Worm (Caenorhabditis elegans) whole organism, midembryonic: ENCODE data around the gene Y50D7A.1.

Experiments used
- T22C8.4 ChIP-seq: fragments of 200-800 bp; sonication (Bioruptor generic); IDR thresholded peaks from 2 replicates; pipeline ENCODE4 v1.3.6; 2022; ENCODE audit warnings: missing genetic modification characterization, missing compliant biosample characterization
- cog-1 ChIP-seq: sonication (generic microtip); optimal IDR thresholded peaks from 2 replicates; lab custom pipeline; 2016; ENCODE audit warnings: missing genetic modification characterization, missing compliant biosample characterization
- flt-1 ChIP-seq: fragments of 200-800 bp; sonication (Bioruptor generic); IDR thresholded peaks from 2 replicates; pipeline ENCODE4 v1.3.6; 2022; ENCODE audit warnings: missing genetic modification characterization, missing compliant biosample characterization
- klf-2 ChIP-seq: fragments of 200-800 bp; sonication (Bioruptor generic); conservative IDR thresholded peaks from 2 replicates; pipeline ENCODE4 v1.3.6; 2022; ENCODE audit warnings: missing genetic modification reagents, missing genetic modification characterization, missing compliant biosample characterization
- med-1 ChIP-seq: sonication (generic microtip); optimal IDR thresholded peaks from 2 replicates; lab custom pipeline; 2017; ENCODE audit warnings: missing genetic modification characterization, mild to moderate bottlenecking, missing compliant biosample characterization, antibody characterized with exemption, missing genetic modification reagents; ENCODE audit not compliant: insufficient read depth
- ref-1 ChIP-seq: fragments of 200-800 bp; sonication (Bioruptor generic); conservative IDR thresholded peaks from 2 replicates; pipeline ENCODE4 v1.3.6; 2022; ENCODE audit warnings: missing genetic modification reagents, missing genetic modification characterization, missing compliant biosample characterization
- tab-1 ChIP-seq: fragments of 200-800 bp; sonication (Bioruptor generic); IDR thresholded peaks from 2 replicates; pipeline ENCODE4 v1.3.6; 2022; ENCODE audit warnings: missing genetic modification characterization, missing compliant biosample characterization
- ztf-23 ChIP-seq: fragments of 200-800 bp; sonication (Bioruptor generic); IDR thresholded peaks from 2 replicates; pipeline ENCODE4 v1.3.6; 2022; ENCODE audit warnings: missing genetic modification reagents, missing genetic modification characterization, missing compliant biosample characterization
- ztf-29 ChIP-seq: fragments of 200-800 bp; sonication (Bioruptor generic); IDR thresholded peaks from 2 replicates; pipeline ENCODE4 v1.3.6; 2022; ENCODE audit warnings: missing genetic modification reagents, missing genetic modification characterization, missing compliant biosample characterization

Y50D7A.1 gene

DNA sequence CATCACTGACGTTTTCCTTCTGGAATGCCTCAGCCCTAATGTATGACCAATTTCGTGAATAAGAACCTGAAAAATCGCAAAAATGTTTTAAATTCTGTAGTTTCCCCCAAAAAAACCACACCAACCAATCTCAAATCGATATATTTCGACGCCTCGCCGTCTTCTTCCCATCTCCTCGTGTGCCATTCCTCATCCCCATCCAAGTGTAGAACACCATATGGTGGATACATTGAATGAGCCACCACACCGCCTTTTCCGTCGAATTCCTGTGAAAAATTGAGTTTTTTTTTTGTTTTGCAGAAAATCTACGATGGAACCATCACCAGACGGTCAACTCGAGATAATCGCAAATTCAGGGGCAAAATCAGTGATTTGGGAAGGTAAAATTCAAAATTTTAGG lies at the start of gene Y50D7A.1:
Y50D7A.1 (plus strand) TSS at position 301 of the 400 bp plus-strand sequence.
- no peak for TF ChIP-seq ztf-29 (GFP tag; lab: Robert Waterston, UW)
- no peak for TF ChIP-seq med-1 (GFP tag; lab: Kevin White, UChicago)
- no peak for TF ChIP-seq cog-1
- TF ChIP-seq ztf-23 = no peak
- TF ChIP-seq flt-1 (GFP tag; lab: Robert Waterston, UW) = no peak
- TF ChIP-seq T22C8.4 (GFP tag; lab: Robert Waterston, UW) = no peak
- TF ChIP-seq ref-1 (GFP tag; lab: Robert Waterston, UW) = no peak
- TF ChIP-seq klf-2 = no peak
- TF ChIP-seq tab-1 = no peak

- TF ChIP-seq ztf-29 (GFP tag; lab: Robert Waterston, UW) = no peak
- no peak for TF ChIP-seq klf-2
- TF ChIP-seq flt-1 (GFP tag; lab: Robert Waterston, UW) = no peak
- no peak for TF ChIP-seq tab-1
- TF ChIP-seq ztf-23 = no peak
- no peak for TF ChIP-seq med-1 (GFP tag; lab: Kevin White, UChicago)
- TF ChIP-seq cog-1 = no peak
- TF ChIP-seq ref-1 (GFP tag; lab: Robert Waterston, UW) = no peak
- no peak for TF ChIP-seq T22C8.4 (GFP tag; lab: Robert Waterston, UW)
Measured at ce11 chrIII:251410-251809, 41.0 kb upstream of the Y50D7A.1 start.

DNA sequence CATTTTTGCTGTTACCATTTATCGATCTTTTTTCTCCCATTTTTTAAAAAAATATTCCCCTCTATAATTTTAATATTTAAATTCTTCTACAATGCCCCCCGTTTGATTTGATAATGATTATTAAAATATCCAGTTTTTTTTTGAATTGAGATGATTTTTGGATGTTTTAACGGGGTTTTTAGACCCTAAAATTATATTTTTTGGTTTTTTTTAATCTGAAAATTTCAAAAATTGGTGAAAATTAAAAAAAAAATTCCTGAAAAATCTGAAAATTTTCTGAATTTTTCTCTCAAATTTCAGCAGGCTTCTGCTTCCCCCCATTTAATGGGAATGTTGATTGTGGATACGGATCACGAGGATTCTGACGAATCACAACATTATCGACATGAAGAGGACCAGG lies 38.2 kb upstream of the Y50D7A.1 start, which contains the start of gene Y50D7A.3:
Y50D7A.3 (plus strand) TSS at position 301 of the 400 bp plus-strand sequence.
- TF ChIP-seq klf-2 (no peak), cog-1 (no peak), flt-1 (GFP tag; lab: Robert Waterston, UW) (no peak), tab-1 (no peak), ref-1 (GFP tag; lab: Robert Waterston, UW) (no peak), ztf-29 (GFP tag; lab: Robert Waterston, UW) (no peak), ztf-23 (no peak), med-1 (GFP tag; lab: Kevin White, UChicago) (no peak), T22C8.4 (GFP tag; lab: Robert Waterston, UW) (no peak)

DNA sequence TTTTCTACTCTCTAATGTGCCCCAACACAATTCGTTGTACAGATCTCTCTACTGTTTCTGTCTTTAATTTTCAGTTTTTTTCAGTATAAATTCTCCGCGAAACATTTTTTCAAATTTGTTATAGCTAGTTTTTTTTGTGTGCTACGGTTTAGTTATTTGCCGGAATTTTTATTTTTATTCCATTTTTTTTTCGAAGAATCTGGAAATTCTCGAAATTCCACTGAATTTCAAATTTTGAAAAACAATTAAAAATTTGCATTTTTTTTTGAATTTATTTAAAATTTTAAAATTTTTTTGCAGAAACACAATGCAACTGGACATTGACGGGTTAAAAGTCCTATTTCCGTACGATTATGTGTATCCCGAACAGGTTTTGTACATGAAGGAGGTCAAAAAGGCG lies 27.6 kb upstream of the Y50D7A.1 start, which contains the start of gene xpd-1:
xpd-1 (plus strand) TSS at position 301 of the 400 bp plus-strand sequence.
- TF ChIP-seq cog-1 = no peak
- TF ChIP-seq med-1 (GFP tag; lab: Kevin White, UChicago) = no peak
- no peak for TF ChIP-seq klf-2
- TF ChIP-seq ztf-23 = no peak
- TF ChIP-seq flt-1 (GFP tag; lab: Robert Waterston, UW) = no peak
- no peak for TF ChIP-seq tab-1

DNA sequence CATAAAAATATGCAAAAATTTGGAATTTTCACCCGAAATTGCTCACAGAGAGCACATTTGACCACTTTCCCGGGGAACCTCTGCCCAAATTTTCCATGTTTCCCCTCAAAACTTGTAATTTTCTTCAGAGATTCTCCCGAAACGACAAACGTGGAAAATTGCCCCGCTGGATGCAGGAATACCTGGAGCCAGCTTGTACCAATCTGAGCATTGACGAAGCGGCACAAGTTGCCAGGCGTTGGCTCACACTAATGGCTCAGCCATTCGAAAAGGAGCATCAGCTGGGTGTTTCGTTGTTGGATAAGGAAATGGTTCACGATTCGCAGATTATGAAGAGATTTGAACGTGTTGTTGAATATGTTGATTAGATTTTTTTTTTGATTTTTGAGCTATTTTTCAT lies 9.9 kb upstream of the Y50D7A.1 start:
- TF ChIP-seq flt-1 (GFP tag; lab: Robert Waterston, UW) (no peak), cog-1 (no peak), klf-2 (no peak), ztf-29 (GFP tag; lab: Robert Waterston, UW) (no peak), med-1 (GFP tag; lab: Kevin White, UChicago) (no peak), ref-1 (GFP tag; lab: Robert Waterston, UW) (no peak), tab-1 (no peak), ztf-23 (no peak), T22C8.4 (GFP tag; lab: Robert Waterston, UW) (no peak)

DNA sequence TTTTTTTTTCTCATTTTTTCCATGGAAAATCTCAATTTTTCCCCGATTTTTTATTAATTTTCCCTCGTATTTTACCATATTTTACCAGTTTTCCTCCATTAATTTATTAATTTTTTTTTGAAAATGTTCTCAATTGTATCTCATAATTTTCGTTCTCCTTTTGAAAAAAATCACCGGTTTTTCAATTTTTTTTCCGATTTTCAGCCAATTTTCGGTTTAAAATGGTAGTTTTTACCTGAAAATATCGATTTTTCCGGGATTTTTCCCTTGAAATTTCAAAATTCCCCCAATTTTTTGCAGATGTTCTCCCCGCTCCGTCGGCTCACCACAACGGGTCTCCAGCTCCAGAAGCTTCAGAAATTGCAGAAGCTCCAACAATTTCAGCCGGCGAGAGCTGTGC lies 8.6 kb upstream of the Y50D7A.1 start, which contains the start of gene taco-1:
taco-1 (plus strand) TSS at position 301 of the 400 bp plus-strand sequence.
- TF ChIP-seq cog-1 = no peak
- TF ChIP-seq ztf-29 (GFP tag; lab: Robert Waterston, UW) = no peak
- no peak for TF ChIP-seq tab-1
- no peak for TF ChIP-seq ref-1 (GFP tag; lab: Robert Waterston, UW)
- TF ChIP-seq T22C8.4 (GFP tag; lab: Robert Waterston, UW) = no peak
- no peak for TF ChIP-seq ztf-23
- TF ChIP-seq med-1 (GFP tag; lab: Kevin White, UChicago) = no peak
- TF ChIP-seq klf-2 = no peak
- no peak for TF ChIP-seq flt-1 (GFP tag; lab: Robert Waterston, UW)

ce11 chrIII:294527-294926 lies 2.1 kb downstream of the Y50D7A.1 start, which contains the start of gene Y50D7A.13:
Gene Y50D7A.13 (minus strand): TSS chrIII:294627.
- TF ChIP-seq T22C8.4 (GFP tag; lab: Robert Waterston, UW) = no peak
- TF ChIP-seq flt-1 (GFP tag; lab: Robert Waterston, UW) = no peak
- no peak for TF ChIP-seq ztf-23
- no peak for TF ChIP-seq ztf-29 (GFP tag; lab: Robert Waterston, UW)
- TF ChIP-seq cog-1 = no peak
- no peak for TF ChIP-seq klf-2
- TF ChIP-seq ref-1 (GFP tag; lab: Robert Waterston, UW) = no peak
- no peak for TF ChIP-seq tab-1
- no peak for TF ChIP-seq med-1 (GFP tag; lab: Kevin White, UChicago)

- TF ChIP-seq cog-1 (no peak), T22C8.4 (GFP tag; lab: Robert Waterston, UW) (no peak), ztf-23 (no peak), klf-2 (no peak), ref-1 (GFP tag; lab: Robert Waterston, UW) (no peak)
Measured at ce11 chrIII:298456-298855, 6.0 kb downstream of the Y50D7A.1 start, which contains the start of gene ads-1. Gene ads-1 (minus strand): TSS chrIII:298556.

DNA sequence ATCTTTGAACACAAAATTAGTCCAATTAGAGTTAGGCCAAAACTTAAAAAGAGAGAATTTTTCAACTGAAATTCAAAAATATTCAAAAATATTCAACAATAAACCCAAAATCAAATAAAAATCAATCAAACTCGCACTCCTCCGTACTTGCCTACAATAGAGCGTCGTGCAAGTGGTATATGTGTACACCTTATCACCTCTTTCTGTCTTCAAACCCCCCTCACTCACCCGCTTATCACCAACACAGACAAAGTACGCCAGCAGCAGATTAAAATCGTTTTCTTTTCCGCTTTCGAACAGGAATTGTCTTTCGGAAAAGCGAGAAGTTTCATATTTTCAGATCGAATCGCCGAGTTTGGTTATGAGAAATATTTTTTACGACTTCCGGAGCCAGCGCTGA lies 6.8 kb downstream of the Y50D7A.1 start:
- TF ChIP-seq ref-1 (GFP tag; lab: Robert Waterston, UW) = no peak
- no peak for TF ChIP-seq cog-1
- TF ChIP-seq klf-2 = no peak
- no peak for TF ChIP-seq flt-1 (GFP tag; lab: Robert Waterston, UW)
- no peak for TF ChIP-seq med-1 (GFP tag; lab: Kevin White, UChicago)
- TF ChIP-seq ztf-29 (GFP tag; lab: Robert Waterston, UW) = no peak
- TF ChIP-seq tab-1 = no peak
- no peak for TF ChIP-seq T22C8.4 (GFP tag; lab: Robert Waterston, UW)
- no peak for TF ChIP-seq ztf-23

DNA sequence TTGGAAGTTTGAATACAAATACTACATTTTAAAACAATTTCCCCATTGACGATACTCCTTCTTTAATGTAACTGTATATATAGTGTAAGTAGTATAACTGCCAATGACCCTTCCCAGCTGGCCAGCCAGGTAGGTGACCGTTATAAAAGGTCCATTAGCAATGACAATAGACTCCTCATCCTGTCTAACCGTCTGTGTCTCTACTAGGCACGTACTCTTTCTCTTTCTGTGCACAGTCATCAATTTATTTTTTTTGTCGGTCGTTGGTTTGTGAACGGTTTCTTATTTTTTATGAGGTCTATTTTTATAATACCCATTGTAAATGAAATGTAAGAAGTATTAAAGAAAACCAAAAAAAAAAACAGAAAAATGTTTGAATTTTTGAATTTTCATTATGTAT lies 12.1 kb downstream of the Y50D7A.1 start:
- TF ChIP-seq ztf-23 = no peak
- TF ChIP-seq ztf-29 (GFP tag; lab: Robert Waterston, UW) = no peak
- no peak for TF ChIP-seq cog-1
- TF ChIP-seq T22C8.4 (GFP tag; lab: Robert Waterston, UW) = no peak
- 0 out of 2 replicates have a peak, but pooled peaks have one; percentile 24 for TF ChIP-seq flt-1 (GFP tag; lab: Robert Waterston, UW)
